Worm (Caenorhabditis elegans): ENCODE results near the gene mom-1.

DNA sequence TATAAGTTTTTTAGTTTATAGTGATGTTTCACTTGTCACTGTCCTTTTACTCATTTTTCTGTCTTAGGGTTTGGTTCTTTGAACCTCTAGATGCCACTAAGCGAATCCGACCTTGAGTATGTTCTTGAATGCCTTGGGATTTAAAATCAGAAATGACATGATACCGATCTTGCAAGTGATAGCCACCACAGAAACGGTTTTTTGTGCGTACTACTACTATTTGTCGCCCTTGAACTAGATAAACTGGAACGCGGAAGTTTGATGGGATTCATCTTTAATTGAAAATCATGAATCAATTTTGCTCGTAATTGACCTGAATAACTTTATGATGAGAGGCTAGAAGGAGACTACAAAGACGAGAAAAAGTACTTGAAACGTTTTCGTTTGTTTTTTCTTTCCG lies 25.9 kb downstream of the mom-1 start:
- TF ChIP-seq elt-2 (tag; optimal IDR thresholded peaks at IDR 0.05) (no peak), ztf-4 (tag; optimal IDR thresholded peaks at IDR 0.05) (no peak), ztf-11 (tag; optimal IDR thresholded peaks at IDR 0.05) (no peak), nhr-43 (tag; optimal IDR thresholded peaks at IDR 0.05; ENCODE audit: poor library complexity, severe bottlenecking) (no peak)
